Fruit fly (Drosophila melanogaster): ENCODE measurements around the gene CG14042.

DNA sequence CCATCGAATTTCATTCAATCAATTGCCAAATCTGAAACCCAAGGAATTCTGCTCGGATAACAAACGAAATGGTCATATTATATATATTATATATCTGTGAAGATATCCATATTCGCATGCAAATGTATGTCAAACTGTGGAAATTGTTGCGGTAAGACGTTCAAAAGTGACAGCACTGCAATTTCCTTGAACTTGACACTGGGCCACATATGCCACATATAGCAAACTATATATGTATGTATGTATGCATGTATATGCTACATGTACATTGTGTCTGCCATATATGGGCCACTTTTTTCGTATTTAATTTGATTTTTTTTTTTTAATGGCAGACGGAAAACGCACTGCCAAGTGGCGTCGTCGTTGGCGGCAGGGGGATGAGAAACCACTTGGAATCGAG, 17.0 kb upstream of the CG14042 start:
- no peak for TF ChIP-seq tap (tag; optimal IDR thresholded peaks at IDR 0.05)
- no peak for TF ChIP-seq HLHmδ (GFP tag; optimal IDR thresholded peaks at IDR 0.05)
- TF ChIP-seq abd-A (tag; optimal IDR thresholded peaks at IDR 0.05), result no peak
- TF ChIP-seq CG4617 (GFP tag; optimal IDR thresholded peaks at IDR 0.05; ENCODE audit: borderline replicate concordance), result no peak
- TF ChIP-seq CG12769 (tag; optimal IDR thresholded peaks at IDR 0.05), result no peak
- TF ChIP-seq ken (GFP tag; IDR thresholded peaks at IDR 0.05), result no peak
